Fruit fly (Drosophila melanogaster) whole organism, embryonic: ENCODE measurements around the gene fz4.

Source experiments
- Ada2b ChIP-seq: fragments of 200-800 bp; sonication (Bioruptor generic); IDR thresholded peaks from 2 replicates; pipeline ENCODE4 v1.3.6; 2022; ENCODE audit warnings: missing biosample characterization, missing genetic modification characterization
- Bteb2 ChIP-seq: fragments of 200-800 bp; sonication (Bioruptor generic); optimal IDR thresholded peaks from 2 replicates; lab custom pipeline; 2016; ENCODE audit warnings: missing biosample characterization, missing genetic modification characterization
- CG10147 ChIP-seq: fragments of 200-800 bp; sonication (Bioruptor generic); optimal IDR thresholded peaks from 2 replicates; lab custom pipeline; 2019; ENCODE audit warnings: missing biosample characterization, mild to moderate bottlenecking, missing genetic modification characterization, moderate library complexity
- CG10366 ChIP-seq: fragments of 200-800 bp; sonication (Bioruptor generic); IDR thresholded peaks from 2 replicates; pipeline ENCODE4 v1.3.6; 2022; ENCODE audit warnings: missing biosample characterization, missing genetic modification characterization
- CG11456 ChIP-seq: fragments of 200-800 bp; sonication (Bioruptor generic); IDR thresholded peaks from 3 replicates; pipeline ENCODE4 v1.3.6; 2022; ENCODE audit warnings: missing biosample characterization, missing genetic modification characterization
- CG11560 ChIP-seq: fragments of 200-800 bp; sonication (Bioruptor generic); IDR thresholded peaks from 3 replicates; pipeline ENCODE4 v1.3.6; 2022; ENCODE audit warnings: missing biosample characterization, missing genetic modification characterization
- CG11696 ChIP-seq: fragments of 200-800 bp; sonication (Bioruptor generic); IDR thresholded peaks from 2 replicates; pipeline ENCODE4 v1.3.6; 2022; ENCODE audit warnings: missing biosample characterization, missing genetic modification characterization
- CG12769 ChIP-seq: fragments of 200-800 bp; sonication (Bioruptor generic); optimal IDR thresholded peaks from 2 replicates; lab custom pipeline; 2019; ENCODE audit warnings: missing biosample characterization, mild to moderate bottlenecking, missing genetic modification characterization, moderate library complexity
- CG13894 ChIP-seq: fragments of 200-800 bp; sonication (Bioruptor generic); optimal IDR thresholded peaks from 3 replicates; lab custom pipeline; 2018; ENCODE audit warnings: missing biosample characterization, mild to moderate bottlenecking, missing genetic modification characterization, moderate library complexity
- CG15073 ChIP-seq: fragments of 200-800 bp; sonication (Bioruptor generic); optimal IDR thresholded peaks from 2 replicates; lab custom pipeline; 2016; ENCODE audit warnings: missing biosample characterization, missing genetic modification characterization
- CG1647 ChIP-seq: fragments of 200-800 bp; sonication (Bioruptor generic); optimal IDR thresholded peaks from 3 replicates; lab custom pipeline; 2016; ENCODE audit warnings: missing biosample characterization, missing genetic modification characterization
- CG1792 ChIP-seq: fragments of 200-800 bp; sonication (Bioruptor generic); optimal IDR thresholded peaks from 2 replicates; lab custom pipeline; 2016; ENCODE audit warnings: missing biosample characterization, missing genetic modification characterization
- CG18011 ChIP-seq: fragments of 200-800 bp; sonication (Bioruptor generic); optimal IDR thresholded peaks from 2 replicates; lab custom pipeline; 2017; ENCODE audit warnings: missing biosample characterization, missing genetic modification characterization, mild to moderate bottlenecking, moderate library complexity, missing genotype
- CG18764 ChIP-seq: fragments of 200-800 bp; sonication (Bioruptor generic); optimal IDR thresholded peaks from 3 replicates; lab custom pipeline; 2016; ENCODE audit warnings: missing biosample characterization, missing genetic modification characterization
- CG2875 ChIP-seq: fragments of 200-800 bp; sonication (Bioruptor generic); optimal IDR thresholded peaks from 2 replicates; lab custom pipeline; 2017; ENCODE audit warnings: missing biosample characterization, mild to moderate bottlenecking, missing genetic modification characterization, missing genetic modification reagents
- CG31224 ChIP-seq: fragments of 200-800 bp; sonication (Bioruptor generic); IDR thresholded peaks from 2 replicates; pipeline ENCODE4 v1.3.6; 2022; ENCODE audit warnings: missing biosample characterization, missing genetic modification characterization
- CG31365 ChIP-seq: fragments of 200-800 bp; sonication (Bioruptor generic); optimal IDR thresholded peaks from 2 replicates; lab custom pipeline; 2018; ENCODE audit warnings: missing biosample characterization, mild to moderate bottlenecking, missing genetic modification characterization
- CG34376 ChIP-seq: fragments of 200-800 bp; sonication (Bioruptor generic); optimal IDR thresholded peaks from 2 replicates; lab custom pipeline; 2018; ENCODE audit warnings: missing biosample characterization, mild to moderate bottlenecking, missing genetic modification characterization
- CG3847 ChIP-seq: fragments of 200-800 bp; sonication (Bioruptor generic); IDR thresholded peaks from 2 replicates; pipeline ENCODE4 v1.3.6; 2022; ENCODE audit warnings: missing biosample characterization, missing genetic modification characterization
- CG4617 ChIP-seq: fragments of 200-800 bp; sonication (Bioruptor generic); optimal IDR thresholded peaks from 3 replicates; lab custom pipeline; 2016; ENCODE audit warnings: missing biosample characterization, missing genetic modification characterization, borderline replicate concordance
- CG6683 ChIP-seq: fragments of 200-800 bp; sonication (Bioruptor generic); optimal IDR thresholded peaks from 2 replicates; lab custom pipeline; 2017; ENCODE audit warnings: missing biosample characterization, mild to moderate bottlenecking, missing genetic modification characterization, missing genetic modification reagents
- CG6765 ChIP-seq: fragments of 200-800 bp; sonication (Bioruptor generic); optimal IDR thresholded peaks from 3 replicates; lab custom pipeline; 2017; ENCODE audit warnings: missing biosample characterization, mild to moderate bottlenecking, missing genetic modification characterization
- CG7839 ChIP-seq: fragments of 200-800 bp; sonication (Bioruptor generic); optimal IDR thresholded peaks from 3 replicates; lab custom pipeline; 2018; ENCODE audit warnings: missing biosample characterization, mild to moderate bottlenecking, missing genetic modification characterization, moderate library complexity
- E2f2 ChIP-seq: fragments of 200-800 bp; sonication (Bioruptor generic); IDR thresholded peaks from 2 replicates; pipeline ENCODE4 v1.3.6; 2022; ENCODE audit warnings: missing biosample characterization, missing genetic modification characterization
- Elba2 ChIP-seq: fragments of 200-800 bp; sonication (Bioruptor generic); optimal IDR thresholded peaks from 3 replicates; lab custom pipeline; 2016; ENCODE audit warnings: missing biosample characterization, missing genetic modification characterization
- GATAe ChIP-seq: fragments of 200-800 bp; sonication (Bioruptor generic); conservative IDR thresholded peaks from 2 replicates; pipeline ENCODE4 v1.3.6; 2022; ENCODE audit warnings: missing biosample characterization, missing genetic modification characterization
- HLH4C ChIP-seq: fragments of 200-800 bp; sonication (Bioruptor generic); IDR thresholded peaks from 3 replicates; pipeline ENCODE4 v1.3.6; 2022; ENCODE audit warnings: missing biosample characterization, missing genetic modification characterization; ENCODE audit not compliant: partially characterized antibody
- HLHmδ ChIP-seq: fragments of 200-800 bp; sonication (Bioruptor generic); optimal IDR thresholded peaks from 2 replicates; lab custom pipeline; 2018; ENCODE audit warnings: missing biosample characterization, mild to moderate bottlenecking, missing genetic modification characterization, moderate library complexity
- Hey ChIP-seq: fragments of 200-800 bp; sonication (Bioruptor generic); optimal IDR thresholded peaks from 3 replicates; lab custom pipeline; 2018; ENCODE audit warnings: missing biosample characterization, mild to moderate bottlenecking, missing genetic modification characterization
- Spps ChIP-seq: fragments of 200-800 bp; sonication (Bioruptor generic); optimal IDR thresholded peaks from 2 replicates; lab custom pipeline; 2018; ENCODE audit warnings: missing biosample characterization, mild to moderate bottlenecking, missing genetic modification characterization
- Sry-β ChIP-seq: fragments of 200-800 bp; sonication (Bioruptor generic); optimal IDR thresholded peaks from 2 replicates; lab custom pipeline; 2018; ENCODE audit warnings: missing biosample characterization, mild to moderate bottlenecking, missing genetic modification characterization, moderate library complexity
- ac ChIP-seq: fragments of 200-800 bp; sonication (Bioruptor generic); optimal IDR thresholded peaks from 3 replicates; lab custom pipeline; 2017; ENCODE audit warnings: missing biosample characterization, mild to moderate bottlenecking, missing genetic modification characterization
- ato ChIP-seq: fragments of 200-800 bp; sonication (Bioruptor generic); IDR thresholded peaks from 2 replicates; pipeline ENCODE4 v1.3.6; 2022; ENCODE audit warnings: missing biosample characterization, missing genetic modification characterization; ENCODE audit not compliant: partially characterized antibody
- bowl ChIP-seq: fragments of 200-800 bp; sonication (Bioruptor generic); IDR thresholded peaks from 2 replicates; pipeline ENCODE4 v1.3.6; 2022; ENCODE audit warnings: missing biosample characterization, missing genetic modification characterization
- cad ChIP-seq: fragments of >200 bp; optimal IDR thresholded peaks from 2 replicates; lab custom pipeline; 2017; ENCODE audit warnings: missing biosample characterization, missing genetic modification characterization
- chm ChIP-seq: fragments of 200-800 bp; sonication (Bioruptor generic); IDR thresholded peaks from 2 replicates; pipeline ENCODE4 v1.3.6; 2022; ENCODE audit warnings: missing biosample characterization, missing genetic modification characterization
- danr ChIP-seq: fragments of 200-800 bp; sonication (Bioruptor generic); IDR thresholded peaks from 2 replicates; pipeline ENCODE4 v1.3.6; 2022; ENCODE audit warnings: missing biosample characterization, missing genetic modification characterization
- eyg ChIP-seq: fragments of 200-800 bp; sonication (Bioruptor generic); optimal IDR thresholded peaks from 3 replicates; lab custom pipeline; 2016; ENCODE audit warnings: missing biosample characterization, missing genetic modification characterization
- ind ChIP-seq: fragments of 200-800 bp; sonication (Bioruptor generic); optimal IDR thresholded peaks from 3 replicates; lab custom pipeline; 2016; ENCODE audit warnings: missing biosample characterization, missing genetic modification characterization
- kah ChIP-seq: fragments of 200-800 bp; sonication (Bioruptor generic); optimal IDR thresholded peaks from 2 replicates; lab custom pipeline; 2018; ENCODE audit warnings: missing biosample characterization, mild to moderate bottlenecking, missing genetic modification characterization
- lab ChIP-seq: fragments of 200-800 bp; sonication (Bioruptor generic); optimal IDR thresholded peaks from 3 replicates; lab custom pipeline; 2017; ENCODE audit warnings: missing biosample characterization, missing genetic modification characterization, mild to moderate bottlenecking, moderate library complexity, missing genetic modification reagents
- mirr ChIP-seq: fragments of 200-800 bp; sonication (Bioruptor generic); optimal IDR thresholded peaks from 3 replicates; lab custom pipeline; 2018; ENCODE audit warnings: missing biosample characterization, mild to moderate bottlenecking, missing genetic modification characterization
- pros ChIP-seq: fragments of 200-800 bp; sonication (Bioruptor generic); optimal IDR thresholded peaks from 3 replicates; lab custom pipeline; 2019; ENCODE audit warnings: missing biosample characterization, mild to moderate bottlenecking, missing genetic modification characterization, moderate library complexity
- run ChIP-seq: fragments of 200-800 bp; sonication (Bioruptor generic); optimal IDR thresholded peaks from 3 replicates; lab custom pipeline; 2018; ENCODE audit warnings: missing biosample characterization, mild to moderate bottlenecking, missing genetic modification characterization
- sc ChIP-seq, 3 experiments: fragments of >200 bp in 2 of 3; fragments of 200-800 bp in 1 of 3; sonication (Bioruptor generic) in 1 of 3; optimal IDR thresholded peaks; 2 replicates in 2 of 3; 3 replicates in 1 of 3; lab custom pipeline; 2017; ENCODE audit warnings: mild to moderate bottlenecking in 1 of 3, missing biosample characterization in 1 of 3, missing genetic modification characterization in 1 of 3, missing genetic modification reagents in 1 of 3
- slou ChIP-seq: fragments of 200-800 bp; sonication (Bioruptor generic); optimal IDR thresholded peaks from 3 replicates; lab custom pipeline; 2016; ENCODE audit warnings: missing biosample characterization, missing genetic modification characterization
- stc ChIP-seq: fragments of 200-800 bp; sonication (Bioruptor generic); IDR thresholded peaks from 2 replicates; pipeline ENCODE4 v1.3.6; 2022; ENCODE audit warnings: missing biosample characterization, missing genetic modification characterization
- sug ChIP-seq: fragments of 200-800 bp; optimal IDR thresholded peaks from 2 replicates; lab custom pipeline; 2019; ENCODE audit warnings: missing biosample characterization, mild to moderate bottlenecking, missing genetic modification characterization, moderate library complexity
- tll ChIP-seq, 2 experiments: fragments of 200-800 bp in 1 of 2; fragments of >200 bp in 1 of 2; sonication (Bioruptor generic) in 1 of 2; optimal IDR thresholded peaks; 2 replicates each; lab custom pipeline; 2017 to 2019; ENCODE audit warnings: missing biosample characterization in 2 of 2, missing genetic modification characterization in 2 of 2, mild to moderate bottlenecking in 1 of 2, moderate library complexity in 1 of 2
- twi ChIP-seq: fragments of 200-800 bp; optimal IDR thresholded peaks from 2 replicates; lab custom pipeline; 2019; ENCODE audit warnings: missing biosample characterization, mild to moderate bottlenecking, missing genetic modification characterization, moderate library complexity

Gene fz4

DNA sequence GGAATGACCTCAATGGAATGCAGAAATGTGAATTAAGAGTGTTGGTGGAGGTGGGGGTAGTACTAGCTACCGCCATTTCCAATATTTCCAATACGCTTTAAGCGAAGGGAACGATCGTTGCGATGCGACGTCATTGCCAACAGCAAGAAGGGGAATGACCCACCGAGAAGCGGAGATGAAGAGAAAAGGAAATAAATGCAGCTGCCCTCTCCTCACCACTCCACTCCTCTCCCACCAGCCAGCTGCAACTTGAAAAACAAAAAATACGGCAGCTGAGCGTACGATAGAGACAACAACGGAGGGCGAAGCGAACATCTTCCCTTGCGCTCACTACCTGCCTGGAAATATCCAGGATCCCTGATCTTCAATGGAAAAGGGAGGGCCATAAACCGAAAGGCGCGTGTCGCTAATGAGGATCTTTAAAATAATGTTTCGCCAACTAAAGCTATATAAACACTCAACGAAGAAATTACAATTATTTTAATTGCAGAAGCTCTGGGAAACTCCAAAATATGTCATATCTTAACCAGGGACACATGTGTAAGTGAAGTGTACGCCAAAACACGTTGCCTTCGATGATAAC is 14.1 kb downstream of the fz4 start (continued):
- no peak for TF ChIP-seq CG1792 (GFP tag; lab: Kevin White, UChicago)
- no peak for TF ChIP-seq bowl (GFP tag; lab: Robert Waterston, UW)
- TF ChIP-seq CG3847 (GFP tag; lab: Robert Waterston, UW), result 0 out of 2 replicates have a peak, but pooled peaks have one; percentile 1
- TF ChIP-seq CG31365 (tag; lab: Kevin White, UChicago), result no peak
- TF ChIP-seq mirr, result no peak
- TF ChIP-seq sc (optimal IDR thresholded peaks at IDR 0.05; lab: Kevin White, UChicago), result no peak
- no peak for TF ChIP-seq sc (GFP tag; optimal IDR thresholded peaks at IDR 0.05; lab: Kevin White, UChicago)
- TF ChIP-seq tll (GFP tag; optimal IDR thresholded peaks at IDR 0.05; lab: Kevin White, UChicago), result no peak
- TF ChIP-seq ind (GFP tag; lab: Kevin White, UChicago), result no peak
- TF ChIP-seq pros (GFP tag; lab: Kevin White, UChicago), result peak; percentile 64
- TF ChIP-seq Hey (tag; lab: Kevin White, UChicago), result no peak
- no peak for TF ChIP-seq CG11456 (GFP tag; lab: Robert Waterston, UW)
- TF ChIP-seq CG4617 (GFP tag; lab: Kevin White, UChicago), result no peak
- no peak for TF ChIP-seq CG12769
- no peak for TF ChIP-seq E2f2 (GFP tag; lab: Robert Waterston, UW)
- no peak for TF ChIP-seq stc
- TF ChIP-seq Elba2 (GFP tag; lab: Kevin White, UChicago), result no peak
- no peak for TF ChIP-seq sug (tag; lab: Kevin White, UChicago)
- no peak for TF ChIP-seq CG13894 (tag; lab: Kevin White, UChicago)
- TF ChIP-seq CG31224, result 0 out of 2 replicates have a peak, but pooled peaks have one; percentile 3
- TF ChIP-seq Sry-β (GFP tag; lab: Kevin White, UChicago), result no peak
- no peak for TF ChIP-seq slou (GFP tag; lab: Kevin White, UChicago)
- 0 out of 2 replicates have a peak, but pooled peaks have one; percentile 18 for TF ChIP-seq ato (GFP tag; lab: Robert Waterston, UW)
- TF ChIP-seq CG2875 (GFP tag; lab: Kevin White, UChicago), result no peak
- TF ChIP-seq ac (GFP tag; lab: Kevin White, UChicago), result peak; percentile 66
- TF ChIP-seq CG15073 (GFP tag; lab: Kevin White, UChicago), result no peak
- no peak for TF ChIP-seq Ada2b
- TF ChIP-seq lab (GFP tag; lab: Kevin White, UChicago), result no peak
- no peak for TF ChIP-seq CG6683 (GFP tag; lab: Kevin White, UChicago)
- no peak for TF ChIP-seq CG10366 (GFP tag; lab: Robert Waterston, UW)
- TF ChIP-seq eyg (GFP tag; lab: Kevin White, UChicago), result no peak
- no peak for TF ChIP-seq GATAe (GFP tag; lab: Robert Waterston, UW)
- TF ChIP-seq CG7839 (tag; lab: Kevin White, UChicago), result no peak
- no peak for TF ChIP-seq CG18764
- TF ChIP-seq danr (GFP tag; lab: Robert Waterston, UW), result 0 out of 2 replicates have a peak, but pooled peaks have one; percentile 2
- no peak for TF ChIP-seq Spps (tag; lab: Kevin White, UChicago)
- no peak for TF ChIP-seq HLH4C (GFP tag; lab: Robert Waterston, UW)
- TF ChIP-seq twi (tag; lab: Kevin White, UChicago), result no peak
- no peak for TF ChIP-seq CG11560
- no peak for TF ChIP-seq chm (GFP tag; lab: Robert Waterston, UW)
- TF ChIP-seq CG18011 (GFP tag; lab: Kevin White, UChicago), result no peak
- no peak for TF ChIP-seq CG11696 (GFP tag; lab: Robert Waterston, UW)
- peak; percentile 79 for TF ChIP-seq cad
- TF ChIP-seq Bteb2, result no peak
- TF ChIP-seq CG6765 (GFP tag; lab: Kevin White, UChicago), result no peak
- no peak for TF ChIP-seq CG1647
- TF ChIP-seq HLHmδ (GFP tag; lab: Kevin White, UChicago), result peak; percentile 14
- TF ChIP-seq kah (GFP tag; lab: Kevin White, UChicago), result no peak
- no peak for TF ChIP-seq CG34376 (GFP tag; lab: Kevin White, UChicago)
- no peak for TF ChIP-seq run (tag; lab: Kevin White, UChicago)
- TF ChIP-seq CG10147, result no peak
